Fruit fly (Drosophila melanogaster): Measurements from ENCODE around the gene PK2-R2.

PK2-R2 gene

dm6 chr3R:13293148-13293756, 40.7 kb downstream of the PK2-R2 start, which contains the start of gene wntD:
wntD (minus strand) TSS chr3R:13293198.
- TF ChIP-seq CG17801 (GFP tag; optimal IDR thresholded peaks at IDR 0.05; ENCODE audit: partially characterized antibody): no peak

- no peak for TF ChIP-seq CG17801 (GFP tag; optimal IDR thresholded peaks at IDR 0.05; ENCODE audit: partially characterized antibody)
These were observed 43.6 kb downstream of the PK2-R2 start, which contains the start of gene Osi22 for dm6 chr3R:13290329-13290728. Osi22 (plus strand) TSS chr3R:13290629.

- no peak for TF ChIP-seq CG17801 (GFP tag; optimal IDR thresholded peaks at IDR 0.05; ENCODE audit: partially characterized antibody)
These were observed 45.1 kb downstream of the PK2-R2 start, which contains the start of gene apn for dm6 chr3R:13288763-13289312. apn (minus strand) TSS chr3R:13288813.

dm6 chr3R:13286118-13286579, 47.8 kb downstream of the PK2-R2 start, which contains the start of gene CG15888:
CG15888 (minus strand) TSS chr3R:13286529.
- TF ChIP-seq CG17801 (GFP tag; optimal IDR thresholded peaks at IDR 0.05; ENCODE audit: partially characterized antibody): no peak

- TF ChIP-seq CG17801 (GFP tag; optimal IDR thresholded peaks at IDR 0.05; ENCODE audit: partially characterized antibody): no peak
These were observed 48.9 kb downstream of the PK2-R2 start for dm6 chr3R:13285110-13285509.

dm6 chr3R:13279419-13279818, 54.5 kb downstream of the PK2-R2 start, which contains the start of gene CG8630:
CG8630 (plus strand) TSS chr3R:13279721.
- TF ChIP-seq CG17801 (GFP tag; optimal IDR thresholded peaks at IDR 0.05; ENCODE audit: partially characterized antibody): no peak

Measured in ovary, adult (tissue).